Worm (Caenorhabditis elegans) whole organism, L1 larva: Measurements from ENCODE around the gene mlc-7.
A peak's percentile ranks its signal among the peaks of the same experiment; 100 is the strongest.

ENCODE experiments used
- C34B4.2 ChIP-seq: sonication (generic microtip); optimal IDR thresholded peaks from 2 replicates; lab custom pipeline; 2017; ENCODE audit warnings: mild to moderate bottlenecking, missing genetic modification characterization, missing compliant biosample characterization
- alr-1 ChIP-seq: fragments of 200-800 bp; sonication (Bioruptor generic); optimal IDR thresholded peaks from 2 replicates; lab custom pipeline; 2018; ENCODE audit warnings: borderline replicate concordance, mild to moderate bottlenecking, missing genetic modification characterization, missing compliant biosample characterization
- aly-2 ChIP-seq: fragments of 150-350 bp; optimal IDR thresholded peaks from 2 replicates; lab custom pipeline; 2014; ENCODE audit warnings: missing biosample characterization, missing genetic modification characterization
- ama-1 ChIP-seq: fragments of 150-350 bp; optimal IDR thresholded peaks from 2 replicates; lab custom pipeline; 2014
- blmp-1 ChIP-seq: fragments of 150-350 bp; optimal IDR thresholded peaks from 2 replicates; lab custom pipeline; 2014; ENCODE audit warnings: missing biosample characterization, missing genetic modification characterization
- dpl-1 ChIP-seq, 3 experiments: fragments of 150-350 bp in 2 of 3; sonication (generic microtip) in 1 of 3; optimal IDR thresholded peaks; 2 replicates each; lab custom pipeline; 2014 to 2017; ENCODE audit warnings: missing biosample characterization in 3 of 3, missing genetic modification characterization in 3 of 3, missing genetic modification reagents in 3 of 3
- efl-1 ChIP-seq, 4 experiments: fragments of 150-350 bp; optimal IDR thresholded peaks in 3 of 4; peaks in 1 of 4; 1 replicate in 1 of 4; 2 replicates in 3 of 4; lab custom pipeline; 2014; ENCODE audit warnings: missing biosample characterization in 2 of 4, missing genetic modification characterization in 2 of 4, missing genetic modification reagents in 2 of 4
- efl-3 ChIP-seq: fragments of 200-800 bp; sonication (Bioruptor generic); optimal IDR thresholded peaks from 2 replicates; lab custom pipeline; 2018; ENCODE audit warnings: mild to moderate bottlenecking, missing genetic modification characterization, missing compliant biosample characterization
- elt-2 ChIP-seq: sonication (generic microtip); optimal IDR thresholded peaks from 2 replicates; lab custom pipeline; 2016; ENCODE audit warnings: missing genetic modification characterization, mild to moderate bottlenecking, inconsistent platforms, missing compliant biosample characterization, missing genetic modification reagents
- ets-5 ChIP-seq: fragments of 200-800 bp; sonication (Bioruptor generic); IDR thresholded peaks from 2 replicates; pipeline ENCODE4 v1.3.6; 2022; ENCODE audit warnings: missing genetic modification characterization, missing compliant biosample characterization
- fkh-10 ChIP-seq: sonication (generic microtip); optimal IDR thresholded peaks from 2 replicates; lab custom pipeline; 2017; ENCODE audit warnings: missing biosample characterization, missing genetic modification reagents, missing genetic modification characterization
- fkh-4 ChIP-seq: sonication (generic microtip); optimal IDR thresholded peaks from 2 replicates; lab custom pipeline; 2016; ENCODE audit warnings: missing compliant biosample characterization, missing genetic modification characterization, borderline replicate concordance
- fos-1 ChIP-seq: fragments of 150-350 bp; optimal IDR thresholded peaks from 2 replicates; lab custom pipeline; 2014; ENCODE audit warnings: missing biosample characterization, missing genetic modification characterization
- grh-1 ChIP-seq: fragments of 200-800 bp; sonication (Bioruptor generic); IDR thresholded peaks from 2 replicates; pipeline ENCODE4 v1.3.6; 2022; ENCODE audit warnings: missing genetic modification reagents, missing genetic modification characterization, missing compliant biosample characterization
- hlh-4 ChIP-seq: sonication (generic microtip); optimal IDR thresholded peaks from 2 replicates; lab custom pipeline; 2016; ENCODE audit warnings: mild to moderate bottlenecking, missing genetic modification characterization, missing compliant biosample characterization
- hpl-2 ChIP-seq: fragments of 150-350 bp; optimal IDR thresholded peaks from 2 replicates; lab custom pipeline; 2014; ENCODE audit warnings: missing biosample characterization, missing genetic modification reagents, missing genetic modification characterization
- irx-1 ChIP-seq: sonication (generic microtip); optimal IDR thresholded peaks from 2 replicates; lab custom pipeline; 2016; ENCODE audit warnings: missing genetic modification characterization, missing compliant biosample characterization
- jun-1 ChIP-seq: fragments of 150-350 bp; optimal IDR thresholded peaks from 2 replicates; lab custom pipeline; 2014; ENCODE audit warnings: missing biosample characterization, missing genetic modification reagents, missing genetic modification characterization
- lin-14 ChIP-seq: fragments of 200-800 bp; sonication (Bioruptor generic); optimal IDR thresholded peaks from 2 replicates; lab custom pipeline; 2018; ENCODE audit warnings: mild to moderate bottlenecking, missing genetic modification characterization, moderate library complexity, missing compliant biosample characterization
- lin-15B ChIP-seq: fragments of 150-350 bp; sonication (generic microtip); optimal IDR thresholded peaks from 3 replicates; lab custom pipeline; 2014; ENCODE audit warnings: missing biosample characterization, missing genetic modification characterization
- lin-35 ChIP-seq, 2 experiments: fragments of 150-350 bp; optimal IDR thresholded peaks; 2 replicates each; lab custom pipeline; 2014; ENCODE audit warnings: missing biosample characterization in 2 of 2, missing genetic modification characterization in 2 of 2, missing genetic modification reagents in 2 of 2
- lin-39 ChIP-seq: fragments of 150-350 bp; optimal IDR thresholded peaks from 2 replicates; lab custom pipeline; 2014; ENCODE audit warnings: missing biosample characterization, missing genetic modification reagents, missing genetic modification characterization
- lir-3 ChIP-seq: sonication (generic microtip); optimal IDR thresholded peaks from 2 replicates; lab custom pipeline; 2016; ENCODE audit warnings: mild to moderate bottlenecking, missing genetic modification characterization, moderate library complexity, missing compliant biosample characterization; ENCODE audit not compliant: poor library complexity
- lsy-2 ChIP-seq, 2 experiments: fragments of 150-350 bp; optimal IDR thresholded peaks; 2 replicates each; lab custom pipeline; 2014; ENCODE audit warnings: missing biosample characterization in 2 of 2, missing genetic modification characterization in 2 of 2
- mab-9 ChIP-seq: fragments of 200-800 bp; sonication (Bioruptor generic); IDR thresholded peaks from 2 replicates; pipeline ENCODE4 v1.3.6; 2022; ENCODE audit warnings: missing genetic modification reagents, missing genetic modification characterization, missing compliant biosample characterization
- mep-1 ChIP-seq: fragments of 150-350 bp; optimal IDR thresholded peaks from 2 replicates; lab custom pipeline; 2014; ENCODE audit warnings: missing biosample characterization, missing genetic modification characterization
- nhr-237 ChIP-seq: fragments of 150-350 bp; optimal IDR thresholded peaks from 2 replicates; lab custom pipeline; 2014; ENCODE audit warnings: missing biosample characterization, missing genetic modification characterization
- nhr-28 ChIP-seq: fragments of 150-350 bp; optimal IDR thresholded peaks from 2 replicates; lab custom pipeline; 2014; ENCODE audit warnings: missing biosample characterization, missing genetic modification characterization
- nhr-47 ChIP-seq: sonication (generic microtip); optimal IDR thresholded peaks from 2 replicates; lab custom pipeline; 2016; ENCODE audit warnings: mild to moderate bottlenecking, missing genetic modification characterization, moderate library complexity, missing compliant biosample characterization
- nhr-71 ChIP-seq: sonication (generic microtip); optimal IDR thresholded peaks from 2 replicates; lab custom pipeline; 2016; ENCODE audit warnings: mild to moderate bottlenecking, missing genetic modification characterization, moderate library complexity, missing compliant biosample characterization
- nhr-77 ChIP-seq: fragments of 150-350 bp; optimal IDR thresholded peaks from 2 replicates; lab custom pipeline; 2014; ENCODE audit warnings: missing biosample characterization, missing genetic modification characterization
- nhr-85 ChIP-seq: sonication (generic microtip); peaks from one replicate; lab custom pipeline; 2016; ENCODE audit warnings: missing genetic modification characterization, inconsistent platforms, missing compliant biosample characterization
- nhr-90 ChIP-seq: sonication (generic microtip); optimal IDR thresholded peaks from 2 replicates; lab custom pipeline; 2016; ENCODE audit warnings: mild to moderate bottlenecking, missing genetic modification characterization, missing compliant biosample characterization; ENCODE audit not compliant: poor library complexity
- pag-3 ChIP-seq: sonication (generic microtip); optimal IDR thresholded peaks from 2 replicates; lab custom pipeline; 2017; ENCODE audit warnings: missing genetic modification characterization, mild to moderate bottlenecking, missing compliant biosample characterization, antibody characterized with exemption, borderline replicate concordance; ENCODE audit not compliant: insufficient read depth
- pqm-1 ChIP-seq: sonication (generic microtip); optimal IDR thresholded peaks from 3 replicates; lab custom pipeline; 2017; ENCODE audit warnings: missing biosample characterization, missing genetic modification characterization
- sox-4 ChIP-seq: sonication (generic microtip); optimal IDR thresholded peaks from 2 replicates; lab custom pipeline; 2016; ENCODE audit warnings: missing genetic modification characterization, missing compliant biosample characterization
- sptf-1 ChIP-seq: fragments of 150-350 bp; optimal IDR thresholded peaks from 2 replicates; lab custom pipeline; 2014; ENCODE audit warnings: missing biosample characterization, missing genetic modification characterization
- sup-37 ChIP-seq: fragments of 200-800 bp; sonication (Bioruptor generic); optimal IDR thresholded peaks from 2 replicates; lab custom pipeline; 2018; ENCODE audit warnings: mild to moderate bottlenecking, missing genetic modification characterization, missing compliant biosample characterization
- tlp-1 ChIP-seq: fragments of 150-350 bp; optimal IDR thresholded peaks from 2 replicates; lab custom pipeline; 2014; ENCODE audit warnings: missing biosample characterization, missing genetic modification characterization
- unc-86 ChIP-seq: sonication (generic microtip); optimal IDR thresholded peaks from 2 replicates; lab custom pipeline; 2016; ENCODE audit warnings: missing genetic modification characterization, missing compliant biosample characterization
- unc-98 ChIP-seq: fragments of 200-800 bp; sonication (Bioruptor generic); IDR thresholded peaks from 2 replicates; pipeline ENCODE4 v1.3.6; 2022; ENCODE audit warnings: missing genetic modification characterization, missing compliant biosample characterization
- ztf-4 ChIP-seq: fragments of 150-350 bp; optimal IDR thresholded peaks from 2 replicates; lab custom pipeline; 2014; ENCODE audit warnings: missing biosample characterization, missing genetic modification characterization

Gene mlc-7

ce11 chrIII:13772876-13773275, 21.6 kb downstream of the mlc-7 start, which contains the start of gene mdt-29:
Gene mdt-29, plus strand, starts transcription at chrIII:13773176.
- no peak for TF ChIP-seq C34B4.2 (tag; lab: Kevin White, UChicago)
- TF ChIP-seq efl-1 (optimal IDR thresholded peaks at IDR 0.05; lab: Kevin White, UChicago) = no peak
- TF ChIP-seq efl-1 (GFP tag; optimal IDR thresholded peaks at IDR 0.05 in 1 of 2; lab: Kevin White, UChicago) = peak in 1 of 2 experiments; percentile 15

- no peak for TF ChIP-seq grh-1 (GFP tag; lab: Robert Waterston, UW)
- peak; percentile 70 for TF ChIP-seq nhr-28 (tag; lab: Kevin White, UChicago)
- peak; percentile 3 for TF ChIP-seq ztf-4 (tag; lab: Kevin White, UChicago)
- TF ChIP-seq pag-3 (tag; lab: Kevin White, UChicago) = peak; percentile 11
- TF ChIP-seq aly-2 (tag; lab: Kevin White, UChicago) = no peak
- no peak for TF ChIP-seq lir-3 (tag; lab: Kevin White, UChicago)
- no peak for TF ChIP-seq fkh-4 (tag; lab: Kevin White, UChicago)
- TF ChIP-seq lin-14 (GFP tag; lab: Kevin White, UChicago) = no peak
- no peak for TF ChIP-seq blmp-1 (tag; lab: Kevin White, UChicago)
- no peak for TF ChIP-seq mep-1 (tag; lab: Kevin White, UChicago)
- peak; percentile 62 for TF ChIP-seq sptf-1 (tag; lab: Kevin White, UChicago)
- no peak for TF ChIP-seq dpl-1 (GFP tag; optimal IDR thresholded peaks at IDR 0.05; lab: Kevin White, UChicago)
- peak; percentile 42 for TF ChIP-seq lin-39 (tag; lab: Kevin White, UChicago)
- no peak for TF ChIP-seq lsy-2 (tag; optimal IDR thresholded peaks at IDR 0.05; lab: Kevin White, UChicago)
- no peak for TF ChIP-seq nhr-237 (tag; lab: Kevin White, UChicago)
- no peak for TF ChIP-seq lin-15B (tag; lab: Kevin White, UChicago)
- TF ChIP-seq jun-1 (tag; lab: Kevin White, UChicago) = no peak
- TF ChIP-seq hpl-2 (GFP tag; lab: Kevin White, UChicago) = no peak
- TF ChIP-seq unc-98 = no peak
- no peak for TF ChIP-seq ets-5 (GFP tag; lab: Robert Waterston, UW)
- TF ChIP-seq nhr-90 (tag; lab: Kevin White, UChicago) = no peak
- TF ChIP-seq sox-4 = no peak
- no peak for TF ChIP-seq unc-86
- no peak for TF ChIP-seq fos-1
- TF ChIP-seq mab-9 (GFP tag; lab: Robert Waterston, UW) = no peak
Observed at ce11 chrIII:13778816-13779215, 27.6 kb downstream of the mlc-7 start.

ce11 chrIII:13779360-13780093, 28.3 kb downstream of the mlc-7 start:
- TF ChIP-seq lir-3 (tag; lab: Kevin White, UChicago) (peak; percentile 31), hlh-4 (tag; lab: Kevin White, UChicago) (peak; percentile 24), ztf-4 (tag; lab: Kevin White, UChicago) (no peak), nhr-47 (tag; lab: Kevin White, UChicago) (no peak), hpl-2 (GFP tag; lab: Kevin White, UChicago) (no peak), lin-39 (tag; lab: Kevin White, UChicago) (no peak), nhr-85 (tag; lab: Kevin White, UChicago) (no peak), ama-1 (lab: Kevin White, UChicago) (no peak), lsy-2 (tag; optimal IDR thresholded peaks at IDR 0.05; lab: Kevin White, UChicago) (no peak), efl-1 (optimal IDR thresholded peaks at IDR 0.05; lab: Kevin White, UChicago) (no peak), efl-1 (GFP tag; optimal IDR thresholded peaks at IDR 0.05 in 1 of 2; lab: Kevin White, UChicago) (no peak), irx-1 (tag; lab: Kevin White, UChicago) (no peak), nhr-77 (tag; lab: Kevin White, UChicago) (no peak), lin-15B (tag; lab: Kevin White, UChicago) (no peak), tlp-1 (tag; lab: Kevin White, UChicago) (no peak), lin-35 (GFP tag; optimal IDR thresholded peaks at IDR 0.05; lab: Kevin White, UChicago) (no peak), sup-37 (no peak), nhr-237 (tag; lab: Kevin White, UChicago) (no peak), alr-1 (no peak), efl-3 (GFP tag; lab: Kevin White, UChicago) (peak; percentile 17), fkh-10 (GFP tag; lab: Kevin White, UChicago) (no peak), pqm-1 (tag; lab: Kevin White, UChicago) (no peak), nhr-71 (no peak), elt-2 (tag; lab: Kevin White, UChicago) (no peak)
